Worm (Caenorhabditis elegans): ENCODE data around the gene dpf-5.

Gene dpf-5

ce11 chrIV:4806486-4806885 lies at the start of gene dpf-5:
TSS of gene dpf-5 (minus strand) at chrIV:4806586.
- TF ChIP-seq nhr-67 (tag; optimal IDR thresholded peaks at IDR 0.05): no peak
- no peak for TF ChIP-seq ceh-9 (tag; optimal IDR thresholded peaks at IDR 0.05)
- no peak for TF ChIP-seq nhr-77 (tag; optimal IDR thresholded peaks at IDR 0.05)
- TF ChIP-seq elt-3 (tag; optimal IDR thresholded peaks at IDR 0.05): no peak
- TF ChIP-seq egl-27 (tag; optimal IDR thresholded peaks at IDR 0.05): no peak

- TF ChIP-seq pha-4 (tag; optimal IDR thresholded peaks at IDR 0.05) (peak; percentile 58), pqm-1 (tag; optimal IDR thresholded peaks at IDR 0.05) (no peak)
These were observed 40.4 kb upstream of the dpf-5 start, which contains the start of gene tat-2 for ce11 chrIV:4846793-4847192. TSS of gene tat-2 (minus strand) at chrIV:4846893.

DNA sequence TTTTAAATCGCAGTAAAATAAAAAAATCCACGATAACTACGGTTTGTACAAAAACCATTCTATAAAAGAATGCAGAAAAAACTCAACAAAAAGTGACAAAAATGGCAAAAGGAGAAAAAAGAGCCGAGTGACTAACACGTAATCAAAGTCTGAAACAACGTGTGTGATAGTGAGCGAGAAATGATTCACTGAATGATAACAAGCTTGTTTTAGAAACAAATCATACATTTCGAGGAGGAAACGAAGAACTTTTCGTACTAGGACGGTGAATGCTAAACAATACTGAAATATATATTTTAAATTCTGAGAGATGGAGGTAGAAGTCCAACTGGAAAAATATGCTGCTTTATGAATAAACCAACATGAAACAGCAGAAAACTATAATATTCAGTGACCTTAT lies 35.6 kb upstream of the dpf-5 start:
- TF ChIP-seq pha-4 (tag; optimal IDR thresholded peaks at IDR 0.05) (no peak), snpc-4 (tag; optimal IDR thresholded peaks at IDR 0.05) (no peak), tbx-2 (tag; optimal IDR thresholded peaks at IDR 0.05) (no peak), elt-2 (tag; optimal IDR thresholded peaks at IDR 0.05) (peak; percentile 61), lsy-12 (tag; optimal IDR thresholded peaks at IDR 0.05) (no peak), nhr-23 (tag; optimal IDR thresholded peaks at IDR 0.05) (no peak), ztf-4 (tag; optimal IDR thresholded peaks at IDR 0.05) (no peak), nhr-67 (tag; optimal IDR thresholded peaks at IDR 0.05) (no peak), ZK546.5 (tag; optimal IDR thresholded peaks at IDR 0.05) (no peak), ceh-82 (tag; optimal IDR thresholded peaks at IDR 0.05) (no peak), nhr-12 (tag; optimal IDR thresholded peaks at IDR 0.05) (no peak), pqm-1 (tag; optimal IDR thresholded peaks at IDR 0.05) (peak; percentile 65), ceh-9 (tag; optimal IDR thresholded peaks at IDR 0.05) (no peak), aly-2 (tag; optimal IDR thresholded peaks at IDR 0.05) (no peak), zag-1 (tag; optimal IDR thresholded peaks at IDR 0.05) (no peak), elt-3 (tag; optimal IDR thresholded peaks at IDR 0.05) (no peak), nhr-28 (tag; optimal IDR thresholded peaks at IDR 0.05) (no peak)

ce11 chrIV:4829641-4830040 lies 23.3 kb upstream of the dpf-5 start:
- no peak for TF ChIP-seq nhr-23 (tag; optimal IDR thresholded peaks at IDR 0.05)
- TF ChIP-seq unc-39 (tag; optimal IDR thresholded peaks at IDR 0.05): no peak
- no peak for TF ChIP-seq skn-1 (tag; optimal IDR thresholded peaks at IDR 0.05)
- no peak for TF ChIP-seq snpc-4 (tag; optimal IDR thresholded peaks at IDR 0.05)
- no peak for TF ChIP-seq R02D3.7 (tag; optimal IDR thresholded peaks at IDR 0.05)
- TF ChIP-seq nhr-67 (tag; optimal IDR thresholded peaks at IDR 0.05): no peak
- no peak for TF ChIP-seq mdl-1 (tag; optimal IDR thresholded peaks at IDR 0.05)
- TF ChIP-seq hmg-11 (tag; optimal IDR thresholded peaks at IDR 0.05): no peak
- TF ChIP-seq lin-15B (tag; optimal IDR thresholded peaks at IDR 0.05): no peak
- TF ChIP-seq unc-62 (GFP tag; optimal IDR thresholded peaks at IDR 0.05): no peak
- TF ChIP-seq zag-1 (tag; optimal IDR thresholded peaks at IDR 0.05): no peak
- no peak for TF ChIP-seq aly-2 (tag; optimal IDR thresholded peaks at IDR 0.05)
- no peak for TF ChIP-seq ceh-28 (tag; optimal IDR thresholded peaks at IDR 0.05)
- TF ChIP-seq elt-2 (tag; optimal IDR thresholded peaks at IDR 0.05): no peak
- TF ChIP-seq ama-1 (optimal IDR thresholded peaks at IDR 0.05): no peak
- TF ChIP-seq ceh-16 (tag; optimal IDR thresholded peaks at IDR 0.05): no peak

ce11 chrIV:4827219-4827618 lies 20.8 kb upstream of the dpf-5 start, which contains the start of gene mpz-4:
TSS of gene mpz-4 (minus strand) at chrIV:4827319.
- TF ChIP-seq zag-1 (tag; optimal IDR thresholded peaks at IDR 0.05) (no peak), nhr-67 (tag; optimal IDR thresholded peaks at IDR 0.05) (no peak), ztf-4 (tag; optimal IDR thresholded peaks at IDR 0.05) (no peak), nhr-23 (tag; optimal IDR thresholded peaks at IDR 0.05) (no peak), nhr-12 (tag; optimal IDR thresholded peaks at IDR 0.05) (no peak)

DNA sequence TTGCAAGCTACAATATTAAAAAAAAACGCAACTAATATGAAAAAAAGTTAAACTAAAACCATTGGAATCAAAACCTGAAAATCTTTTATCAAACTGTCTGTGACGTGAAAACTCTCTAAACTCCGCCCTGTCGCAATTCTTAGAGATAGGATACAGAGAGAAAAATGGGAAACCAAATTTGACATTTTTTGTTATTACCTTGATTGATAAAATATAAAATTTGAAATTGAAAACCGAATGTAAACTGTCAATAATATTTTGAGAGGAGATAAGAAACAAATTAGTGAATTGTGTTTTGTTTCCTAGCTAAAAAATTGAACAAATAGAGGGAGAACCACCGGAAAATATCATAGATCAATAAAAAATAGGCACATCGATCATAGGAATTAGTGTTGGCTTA lies 15.5 kb upstream of the dpf-5 start:
- TF ChIP-seq elt-1 (tag; optimal IDR thresholded peaks at IDR 0.05) (no peak), daf-12 (tag; optimal IDR thresholded peaks at IDR 0.05) (no peak), egl-27 (tag; optimal IDR thresholded peaks at IDR 0.05) (no peak), nhr-77 (tag; optimal IDR thresholded peaks at IDR 0.05) (no peak), pha-4 (tag; optimal IDR thresholded peaks at IDR 0.05) (no peak), elt-2 (tag; optimal IDR thresholded peaks at IDR 0.05) (peak; percentile 69), eor-1 (tag; optimal IDR thresholded peaks at IDR 0.05) (no peak), lin-39 (tag; optimal IDR thresholded peaks at IDR 0.05) (no peak), pqm-1 (tag; optimal IDR thresholded peaks at IDR 0.05) (peak; percentile 37), nhr-25 (tag; optimal IDR thresholded peaks at IDR 0.05) (no peak), nhr-28 (tag; optimal IDR thresholded peaks at IDR 0.05) (no peak)
